Worm (Caenorhabditis elegans) whole organism, young adult: ENCODE measurements around the gene F54F2.14.

Source experiments
- C17E4.6 ChIP-seq: fragments of 200-800 bp; sonication (Bioruptor generic); IDR thresholded peaks from 2 replicates; pipeline ENCODE4 v1.3.6; 2022; ENCODE audit warnings: missing genetic modification reagents, missing genetic modification characterization, missing compliant biosample characterization
- F22D6.2 ChIP-seq: sonication (generic microtip); optimal IDR thresholded peaks from 2 replicates; lab custom pipeline; 2016; ENCODE audit warnings: mild to moderate bottlenecking, missing genetic modification characterization, missing compliant biosample characterization
- F23B12.7 ChIP-seq: sonication (generic microtip); optimal IDR thresholded peaks from 2 replicates; lab custom pipeline; 2017; ENCODE audit warnings: missing genetic modification characterization, mild to moderate bottlenecking, missing compliant biosample characterization, antibody characterized with exemption, moderate library complexity; ENCODE audit not compliant: insufficient read depth
- F37B4.10 ChIP-seq: fragments of 200-800 bp; sonication (Bioruptor generic); IDR thresholded peaks from 2 replicates; pipeline ENCODE4 v1.3.6; 2022; ENCODE audit warnings: missing genetic modification characterization, missing compliant biosample characterization
- F52B5.7 ChIP-seq: sonication (generic microtip); optimal IDR thresholded peaks from 2 replicates; lab custom pipeline; 2016; ENCODE audit warnings: mild to moderate bottlenecking, missing genetic modification characterization, missing compliant biosample characterization
- F57A8.1 ChIP-seq: fragments of 200-800 bp; sonication (Bioruptor generic); optimal IDR thresholded peaks from 2 replicates; lab custom pipeline; 2018; ENCODE audit warnings: mild to moderate bottlenecking, missing genetic modification characterization, moderate library complexity, missing compliant biosample characterization
- F57C9.4 ChIP-seq: sonication (generic microtip); optimal IDR thresholded peaks from 2 replicates; lab custom pipeline; 2017; ENCODE audit warnings: mild to moderate bottlenecking, missing genetic modification characterization, missing compliant biosample characterization
- K12H6.12 ChIP-seq: fragments of 200-800 bp; sonication (Bioruptor generic); optimal IDR thresholded peaks from 2 replicates; lab custom pipeline; 2018; ENCODE audit warnings: mild to moderate bottlenecking, missing genetic modification characterization, missing compliant biosample characterization
- Y79H2A.3 ChIP-seq: fragments of 200-800 bp; sonication (Bioruptor generic); conservative IDR thresholded peaks from 2 replicates; pipeline ENCODE4 v1.3.6; 2022; ENCODE audit warnings: missing genetic modification reagents, missing genetic modification characterization, missing compliant biosample characterization
- aptf-2 ChIP-seq: fragments of 200-800 bp; sonication (Bioruptor generic); conservative IDR thresholded peaks from 2 replicates; pipeline ENCODE4 v1.3.6; 2022; ENCODE audit warnings: missing genetic modification reagents, missing genetic modification characterization, missing compliant biosample characterization
- aptf-3 ChIP-seq: fragments of 200-800 bp; sonication (Bioruptor generic); IDR thresholded peaks from 2 replicates; pipeline ENCODE4 v1.3.6; 2022; ENCODE audit warnings: missing genetic modification characterization, missing compliant biosample characterization
- athp-1 ChIP-seq: sonication (generic microtip); optimal IDR thresholded peaks from 2 replicates; lab custom pipeline; 2017; ENCODE audit warnings: mild to moderate bottlenecking, missing genetic modification characterization, missing compliant biosample characterization
- attf-5 ChIP-seq: fragments of 200-800 bp; sonication (Bioruptor generic); optimal IDR thresholded peaks from 2 replicates; lab custom pipeline; 2018; ENCODE audit warnings: mild to moderate bottlenecking, missing genetic modification characterization, missing compliant biosample characterization
- ceh-91 ChIP-seq: fragments of 200-800 bp; sonication (Bioruptor generic); IDR thresholded peaks from 2 replicates; pipeline ENCODE4 v1.3.6; 2022; ENCODE audit warnings: missing genetic modification reagents, missing genetic modification characterization, missing compliant biosample characterization
- egl-44 ChIP-seq: fragments of 200-800 bp; sonication (Bioruptor generic); IDR thresholded peaks from 2 replicates; pipeline ENCODE4 v1.3.6; 2022; ENCODE audit warnings: missing genetic modification reagents, missing genetic modification characterization, missing compliant biosample characterization
- egrh-3 ChIP-seq: fragments of 200-800 bp; sonication (Bioruptor generic); IDR thresholded peaks from 2 replicates; pipeline ENCODE4 v1.3.6; 2022; ENCODE audit warnings: missing genetic modification reagents, missing genetic modification characterization, missing compliant biosample characterization
- ekl-4 ChIP-seq: fragments of 200-800 bp; sonication (Bioruptor generic); IDR thresholded peaks from 2 replicates; pipeline ENCODE4 v1.3.6; 2022; ENCODE audit warnings: missing genetic modification reagents, missing genetic modification characterization, missing compliant biosample characterization
- gei-17 ChIP-seq: fragments of 200-800 bp; sonication (Bioruptor generic); optimal IDR thresholded peaks from 2 replicates; lab custom pipeline; 2018; ENCODE audit warnings: mild to moderate bottlenecking, missing genetic modification characterization, missing compliant biosample characterization
- hlh-12 ChIP-seq: sonication (generic microtip); optimal IDR thresholded peaks from 2 replicates; lab custom pipeline; 2016; ENCODE audit warnings: missing genetic modification characterization, missing compliant biosample characterization
- hmg-1.2 ChIP-seq: fragments of 200-800 bp; sonication (Bioruptor generic); IDR thresholded peaks from 2 replicates; pipeline ENCODE4 v1.3.6; 2022; ENCODE audit warnings: missing genetic modification reagents, missing genetic modification characterization, missing compliant biosample characterization
- hmg-20 ChIP-seq: fragments of 200-800 bp; sonication (Bioruptor generic); IDR thresholded peaks from 2 replicates; pipeline ENCODE4 v1.3.6; 2022; ENCODE audit warnings: missing genetic modification reagents, missing genetic modification characterization, missing compliant biosample characterization
- lin-26 ChIP-seq: fragments of 200-800 bp; sonication (Bioruptor generic); IDR thresholded peaks from 2 replicates; pipeline ENCODE4 v1.3.6; 2022; ENCODE audit warnings: missing genetic modification reagents, missing genetic modification characterization, missing compliant biosample characterization
- lin-35 ChIP-seq, 3 experiments: fragments of 150-350 bp in 2 of 3; sonication (generic microtip) in 1 of 3; optimal IDR thresholded peaks; 2 replicates each; lab custom pipeline; 2014 to 2018; ENCODE audit warnings: missing biosample characterization in 3 of 3, missing genetic modification characterization in 3 of 3, missing genetic modification reagents in 3 of 3
- lin-54 ChIP-seq: fragments of 200-800 bp; sonication (Bioruptor generic); optimal IDR thresholded peaks from 2 replicates; lab custom pipeline; 2018; ENCODE audit warnings: mild to moderate bottlenecking, missing genetic modification characterization, missing compliant biosample characterization
- lir-1 ChIP-seq: fragments of 200-800 bp; sonication (Bioruptor generic); conservative IDR thresholded peaks from 2 replicates; pipeline ENCODE4 v1.3.6; 2022; ENCODE audit warnings: missing genetic modification reagents, missing genetic modification characterization, missing compliant biosample characterization
- madf-6 ChIP-seq: fragments of 200-800 bp; sonication (Bioruptor generic); IDR thresholded peaks from 2 replicates; pipeline ENCODE4 v1.3.6; 2022; ENCODE audit warnings: missing genetic modification reagents, missing genetic modification characterization, missing compliant biosample characterization
- mcd-1 ChIP-seq: fragments of 200-800 bp; sonication (Bioruptor generic); IDR thresholded peaks from 2 replicates; pipeline ENCODE4 v1.3.6; 2022; ENCODE audit warnings: missing genetic modification reagents, missing genetic modification characterization, missing compliant biosample characterization
- mel-28 ChIP-seq: sonication (generic microtip); optimal IDR thresholded peaks from 2 replicates; lab custom pipeline; 2016; ENCODE audit warnings: borderline replicate concordance, mild to moderate bottlenecking, missing genetic modification characterization, missing compliant biosample characterization
- mes-4 ChIP-seq: sonication (generic microtip); optimal IDR thresholded peaks from 2 replicates; lab custom pipeline; 2016; ENCODE audit warnings: missing genotype, missing genetic modification characterization, missing compliant biosample characterization
- nfyb-1 ChIP-seq: fragments of 200-800 bp; sonication (Bioruptor generic); IDR thresholded peaks from 2 replicates; pipeline ENCODE4 v1.3.6; 2022; ENCODE audit warnings: missing genetic modification reagents, missing genetic modification characterization, missing compliant biosample characterization
- nhr-179 ChIP-seq: sonication (generic microtip); optimal IDR thresholded peaks from 2 replicates; lab custom pipeline; 2016; ENCODE audit warnings: mild to moderate bottlenecking, missing genetic modification characterization, missing compliant biosample characterization
- pha-4 ChIP-seq: fragments of 150-350 bp; sonication (generic microtip); optimal IDR thresholded peaks from 2 replicates; lab custom pipeline; 2014; ENCODE audit warnings: missing biosample characterization, missing genetic modification reagents, missing genetic modification characterization
- sdz-38 ChIP-seq: sonication (generic microtip); optimal IDR thresholded peaks from 2 replicates; lab custom pipeline; 2016; ENCODE audit warnings: missing genotype, missing genetic modification characterization, missing compliant biosample characterization
- snpc-3.4 ChIP-seq: sonication (generic microtip); optimal IDR thresholded peaks from 2 replicates; lab custom pipeline; 2017; ENCODE audit warnings: missing genetic modification characterization, mild to moderate bottlenecking, missing compliant biosample characterization, antibody characterized with exemption, moderate library complexity, missing genotype, missing genetic modification reagents
- sptf-2 ChIP-seq: fragments of 200-800 bp; sonication (Bioruptor generic); optimal IDR thresholded peaks from 2 replicates; lab custom pipeline; 2018; ENCODE audit warnings: mild to moderate bottlenecking, missing genetic modification characterization, missing compliant biosample characterization
- tbp1 ChIP-seq: fragments of 200-800 bp; sonication (Bioruptor generic); optimal IDR thresholded peaks from 2 replicates; lab custom pipeline; 2018; ENCODE audit warnings: mild to moderate bottlenecking, missing genetic modification characterization, missing compliant biosample characterization
- ztf-28 ChIP-seq: fragments of 200-800 bp; sonication (Bioruptor generic); IDR thresholded peaks from 2 replicates; pipeline ENCODE4 v1.3.6; 2022; ENCODE audit warnings: missing genetic modification reagents, missing genetic modification characterization, missing compliant biosample characterization

The F54F2.14 gene

DNA sequence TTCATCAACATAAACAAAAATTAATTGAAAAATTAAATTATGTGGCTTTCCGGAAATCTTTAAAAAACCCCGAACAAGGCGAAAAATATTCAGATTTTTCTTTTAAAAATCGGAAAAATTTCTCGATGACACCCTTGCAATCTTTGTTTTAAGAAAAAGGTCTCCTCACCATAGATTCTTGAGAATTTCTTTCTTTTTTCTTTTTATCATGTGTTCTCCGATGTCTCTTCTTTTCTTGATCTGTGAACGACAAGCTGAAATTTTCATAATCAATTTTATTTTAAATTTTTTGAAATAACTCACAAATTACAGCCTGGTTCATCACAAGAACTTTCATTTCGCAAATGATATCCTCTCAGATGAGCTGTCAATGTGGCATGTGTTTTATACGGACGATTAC, at the start of gene F54F2.14, which contains the start of gene zfp-1:
F54F2.14 (plus strand) TSS at position 312 of the 400 bp plus-strand sequence.
zfp-1 (plus strand) TSS at position 301 of the 400 bp plus-strand sequence.
- TF ChIP-seq F23B12.7 (tag; lab: Kevin White, UChicago): no peak
- no peak for TF ChIP-seq hmg-1.2
- TF ChIP-seq athp-1 (tag; lab: Kevin White, UChicago): no peak
- no peak for TF ChIP-seq lin-26 (GFP tag; lab: Robert Waterston, UW)
- TF ChIP-seq pha-4 (tag; lab: Kevin White, UChicago): no peak
- TF ChIP-seq K12H6.12 (tag; lab: Kevin White, UChicago): no peak
- TF ChIP-seq lir-1 (GFP tag; lab: Robert Waterston, UW): no peak
- TF ChIP-seq snpc-3.4 (tag; lab: Kevin White, UChicago): no peak
- no peak for TF ChIP-seq aptf-2 (GFP tag; lab: Robert Waterston, UW)
- TF ChIP-seq egl-44 (GFP tag; lab: Robert Waterston, UW): no peak
- TF ChIP-seq ekl-4 (GFP tag; lab: Robert Waterston, UW): no peak
- TF ChIP-seq F57A8.1: no peak
- TF ChIP-seq attf-5: no peak
- TF ChIP-seq nhr-179 (tag; lab: Kevin White, UChicago): no peak
- no peak for TF ChIP-seq mes-4 (tag; lab: Kevin White, UChicago)
- TF ChIP-seq F52B5.7 (tag; lab: Kevin White, UChicago): no peak
- no peak for TF ChIP-seq aptf-3 (GFP tag; lab: Robert Waterston, UW)
- no peak for TF ChIP-seq sptf-2 (GFP tag; lab: Kevin White, UChicago)
- no peak for TF ChIP-seq ztf-28 (GFP tag; lab: Robert Waterston, UW)

DNA sequence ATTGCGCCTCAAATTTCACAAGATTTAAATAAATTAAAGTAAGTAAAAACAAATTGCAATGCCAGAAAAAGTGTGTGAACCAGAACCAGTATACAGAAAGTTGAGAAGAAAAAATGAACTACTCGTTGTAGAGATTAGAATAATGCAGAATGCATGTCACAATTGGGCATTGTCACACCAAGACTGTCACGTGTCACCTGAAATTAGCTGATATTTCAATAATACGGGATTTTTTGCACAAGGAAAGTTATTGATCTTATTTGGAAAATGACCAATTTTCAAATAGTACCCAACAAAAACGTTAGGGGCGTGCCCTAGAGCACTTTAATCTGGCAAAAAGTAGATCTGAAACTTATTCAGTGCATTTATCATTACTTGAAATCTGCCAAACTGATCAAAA, 49.4 kb upstream of the F54F2.14 start:
- no peak for TF ChIP-seq F22D6.2 (tag; lab: Kevin White, UChicago)
- no peak for TF ChIP-seq lir-1 (GFP tag; lab: Robert Waterston, UW)
- TF ChIP-seq madf-6 (GFP tag; lab: Robert Waterston, UW): no peak
- TF ChIP-seq hlh-12 (tag; lab: Kevin White, UChicago): no peak
- TF ChIP-seq nfyb-1 (GFP tag; lab: Robert Waterston, UW): no peak
- no peak for TF ChIP-seq lin-54
- no peak for TF ChIP-seq gei-17 (GFP tag; lab: Kevin White, UChicago)

DNA sequence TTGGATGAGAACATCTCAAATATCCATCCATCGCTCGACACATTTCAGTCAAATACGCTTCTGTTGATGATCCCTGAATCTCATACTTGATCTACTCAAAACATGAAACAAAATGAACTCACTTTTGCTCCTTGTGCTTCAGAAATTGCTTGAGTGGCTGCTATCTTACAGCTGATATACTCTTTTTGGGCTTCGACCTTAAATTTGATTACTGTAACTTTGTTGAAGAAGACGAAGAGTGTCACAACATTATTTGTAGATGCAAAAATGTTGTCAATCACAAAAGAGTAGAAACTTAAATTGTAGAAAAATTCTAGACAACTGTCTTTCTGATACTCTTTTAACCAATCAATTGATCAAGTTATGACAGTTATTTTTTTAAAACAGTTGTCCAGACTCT, 48.8 kb upstream of the F54F2.14 start:
- TF ChIP-seq F57C9.4 (tag; lab: Kevin White, UChicago) (no peak), ztf-28 (GFP tag; lab: Robert Waterston, UW) (no peak), pha-4 (tag; lab: Kevin White, UChicago) (no peak), Y79H2A.3 (GFP tag; lab: Robert Waterston, UW) (no peak), egrh-3 (no peak), tbp1 (GFP tag; lab: Kevin White, UChicago) (no peak), C17E4.6 (GFP tag; lab: Robert Waterston, UW) (no peak), sdz-38 (tag; lab: Kevin White, UChicago) (no peak), lin-35 (GFP tag; optimal IDR thresholded peaks at IDR 0.05; lab: Kevin White, UChicago) (no peak), mcd-1 (GFP tag; lab: Robert Waterston, UW) (no peak), hmg-20 (GFP tag; lab: Robert Waterston, UW) (no peak), mel-28 (tag; lab: Kevin White, UChicago) (no peak), F37B4.10 (GFP tag; lab: Robert Waterston, UW) (no peak), ceh-91 (GFP tag; lab: Robert Waterston, UW) (no peak), athp-1 (tag; lab: Kevin White, UChicago) (no peak), attf-5 (no peak)
- TF ChIP-seq, all 124 proteins: peak for 0
